Worm (Caenorhabditis elegans): ENCODE results near the gene C44C10.3.

ce11 chrX:11712230-11712853 is 10.0 kb downstream of the C44C10.3 start, which contains the start of gene col-180:
- TF ChIP-seq ztf-23 (GFP tag; IDR thresholded peaks at IDR 0.05) (no peak), cog-1 (tag; optimal IDR thresholded peaks at IDR 0.05) (no peak)
